Fruit fly (Drosophila melanogaster) whole organism, embryonic: ENCODE measurements around the gene da.

Experiments used
- Atf3 ChIP-seq: fragments of 200-800 bp; sonication (Bioruptor generic); optimal IDR thresholded peaks from 3 replicates; lab custom pipeline; 2016; ENCODE audit warnings: missing biosample characterization, missing genetic modification characterization
- CG11504 ChIP-seq: fragments of 200-800 bp; sonication (Bioruptor generic); optimal IDR thresholded peaks from 3 replicates; lab custom pipeline; 2019; ENCODE audit warnings: missing biosample characterization, mild to moderate bottlenecking, missing genetic modification characterization, moderate library complexity
- CG12071 ChIP-seq: fragments of 200-800 bp; sonication (Bioruptor generic); optimal IDR thresholded peaks from 3 replicates; lab custom pipeline; 2018; ENCODE audit warnings: missing biosample characterization, mild to moderate bottlenecking, missing genetic modification characterization
- CG13424 ChIP-seq: fragments of 200-800 bp; sonication (Bioruptor generic); optimal IDR thresholded peaks from 2 replicates; lab custom pipeline; 2019; ENCODE audit warnings: missing biosample characterization, mild to moderate bottlenecking, missing genetic modification characterization, moderate library complexity
- CG1603 ChIP-seq: fragments of 200-800 bp; sonication (Bioruptor generic); optimal IDR thresholded peaks from 2 replicates; lab custom pipeline; 2019; ENCODE audit warnings: missing biosample characterization, mild to moderate bottlenecking, missing genetic modification characterization, moderate library complexity
- CG18011 ChIP-seq: fragments of 200-800 bp; sonication (Bioruptor generic); optimal IDR thresholded peaks from 2 replicates; lab custom pipeline; 2017; ENCODE audit warnings: missing biosample characterization, missing genetic modification characterization, mild to moderate bottlenecking, moderate library complexity, missing genotype
- CG18599 ChIP-seq: fragments of 200-800 bp; sonication (Bioruptor generic); optimal IDR thresholded peaks from 3 replicates; lab custom pipeline; 2017; ENCODE audit warnings: missing biosample characterization, missing genetic modification characterization, mild to moderate bottlenecking, moderate library complexity, missing genetic modification reagents
- CG31365 ChIP-seq: fragments of 200-800 bp; sonication (Bioruptor generic); optimal IDR thresholded peaks from 2 replicates; lab custom pipeline; 2018; ENCODE audit warnings: missing biosample characterization, mild to moderate bottlenecking, missing genetic modification characterization
- CG3281 ChIP-seq: fragments of 200-800 bp; sonication (Bioruptor generic); optimal IDR thresholded peaks from 3 replicates; lab custom pipeline; 2017; ENCODE audit warnings: missing biosample characterization, mild to moderate bottlenecking, missing genetic modification characterization
- CG4328 ChIP-seq: fragments of 200-800 bp; sonication (Bioruptor generic); optimal IDR thresholded peaks from 3 replicates; lab custom pipeline; 2017; ENCODE audit warnings: missing biosample characterization, missing genetic modification reagents, missing genetic modification characterization
- CG6654 ChIP-seq: fragments of 200-800 bp; sonication (Bioruptor generic); optimal IDR thresholded peaks from 2 replicates; lab custom pipeline; 2017; ENCODE audit warnings: missing biosample characterization, mild to moderate bottlenecking, missing genetic modification characterization
- CG6765 ChIP-seq: fragments of 200-800 bp; sonication (Bioruptor generic); optimal IDR thresholded peaks from 3 replicates; lab custom pipeline; 2017; ENCODE audit warnings: missing biosample characterization, mild to moderate bottlenecking, missing genetic modification characterization
- CG8359 ChIP-seq: fragments of 200-800 bp; sonication (Bioruptor generic); optimal IDR thresholded peaks from 2 replicates; lab custom pipeline; 2017; ENCODE audit warnings: missing biosample characterization, mild to moderate bottlenecking, missing genetic modification characterization, borderline replicate concordance
- Dad ChIP-seq: fragments of 200-800 bp; sonication (Bioruptor generic); optimal IDR thresholded peaks from 3 replicates; lab custom pipeline; 2016; ENCODE audit warnings: missing biosample characterization, missing genetic modification characterization
- Dp ChIP-seq: fragments of 200-800 bp; sonication (Bioruptor generic); optimal IDR thresholded peaks from 2 replicates; lab custom pipeline; 2018; ENCODE audit warnings: missing biosample characterization, mild to moderate bottlenecking, missing genetic modification characterization, moderate library complexity
- HLH54F ChIP-seq: fragments of 200-800 bp; sonication (Bioruptor generic); optimal IDR thresholded peaks from 3 replicates; lab custom pipeline; 2016; ENCODE audit warnings: missing biosample characterization, missing genetic modification characterization
- Hr39 ChIP-seq: fragments of >200 bp; optimal IDR thresholded peaks from 2 replicates; lab custom pipeline; 2017
- MESR4 ChIP-seq: fragments of 200-800 bp; sonication (Bioruptor generic); optimal IDR thresholded peaks from 2 replicates; lab custom pipeline; 2018; ENCODE audit warnings: missing biosample characterization, mild to moderate bottlenecking, missing genetic modification characterization, moderate library complexity
- Meics ChIP-seq: fragments of 200-800 bp; sonication (Bioruptor generic); optimal IDR thresholded peaks from 2 replicates; lab custom pipeline; 2017; ENCODE audit warnings: missing biosample characterization, mild to moderate bottlenecking, missing genetic modification characterization
- Nf-YC ChIP-seq: fragments of 200-800 bp; optimal IDR thresholded peaks from 3 replicates; lab custom pipeline; 2019; ENCODE audit warnings: missing biosample characterization, mild to moderate bottlenecking, missing genetic modification characterization, moderate library complexity
- NfI ChIP-seq: fragments of 200-800 bp; sonication (Bioruptor generic); optimal IDR thresholded peaks from 3 replicates; lab custom pipeline; 2018; ENCODE audit warnings: missing biosample characterization, mild to moderate bottlenecking, missing genetic modification characterization, moderate library complexity
- Oli ChIP-seq: fragments of 200-800 bp; sonication (Bioruptor generic); optimal IDR thresholded peaks from 2 replicates; lab custom pipeline; 2018; ENCODE audit warnings: missing biosample characterization, mild to moderate bottlenecking, missing genetic modification characterization, moderate library complexity
- Sox102F ChIP-seq: fragments of 200-800 bp; sonication (Bioruptor generic); optimal IDR thresholded peaks from 2 replicates; lab custom pipeline; 2018; ENCODE audit warnings: missing biosample characterization, mild to moderate bottlenecking, missing genetic modification characterization, moderate library complexity
- Trl ChIP-seq, 3 experiments: fragments of >200 bp in 2 of 3; fragments of 200-800 bp in 1 of 3; sonication (Bioruptor generic) in 1 of 3; optimal IDR thresholded peaks; 2 replicates in 1 of 3; 3 replicates in 2 of 3; lab custom pipeline; 2016 to 2017; ENCODE audit warnings: missing biosample characterization in 1 of 3, missing genetic modification characterization in 1 of 3
- amos ChIP-seq: fragments of 200-800 bp; sonication (Bioruptor generic); IDR thresholded peaks from 2 replicates; pipeline ENCODE4 v1.3.6; 2022; ENCODE audit warnings: missing biosample characterization, missing genetic modification characterization; ENCODE audit not compliant: partially characterized antibody
- bab2 ChIP-seq: fragments of 200-800 bp; sonication (Bioruptor generic); optimal IDR thresholded peaks from 2 replicates; lab custom pipeline; 2016; ENCODE audit warnings: missing biosample characterization, missing genetic modification characterization
- bcd ChIP-seq: fragments of 200-800 bp; sonication (Bioruptor generic); optimal IDR thresholded peaks from 2 replicates; lab custom pipeline; 2017; ENCODE audit warnings: missing biosample characterization, mild to moderate bottlenecking, missing genetic modification characterization
- bigmax ChIP-seq: fragments of 200-800 bp; sonication (Bioruptor generic); optimal IDR thresholded peaks from 2 replicates; lab custom pipeline; 2018; ENCODE audit warnings: missing biosample characterization, mild to moderate bottlenecking, missing genetic modification characterization
- bowl ChIP-seq: fragments of 200-800 bp; sonication (Bioruptor generic); IDR thresholded peaks from 2 replicates; pipeline ENCODE4 v1.3.6; 2022; ENCODE audit warnings: missing biosample characterization, missing genetic modification characterization
- caup ChIP-seq: fragments of 200-800 bp; sonication (Bioruptor generic); optimal IDR thresholded peaks from 3 replicates; lab custom pipeline; 2017; ENCODE audit warnings: missing biosample characterization, mild to moderate bottlenecking, missing genetic modification characterization, moderate library complexity; ENCODE audit not compliant: severe bottlenecking
- chinmo ChIP-seq: fragments of 200-800 bp; sonication (Bioruptor generic); IDR thresholded peaks from 4 replicates; pipeline ENCODE4 v1.3.6; 2022; ENCODE audit warnings: missing biosample characterization, missing genetic modification characterization; ENCODE audit not compliant: partially characterized antibody
- dimm ChIP-seq: fragments of 200-800 bp; sonication (Bioruptor generic); IDR thresholded peaks from 2 replicates; pipeline ENCODE4 v1.3.6; 2022; ENCODE audit warnings: missing biosample characterization, missing genetic modification characterization
- eyg ChIP-seq: fragments of 200-800 bp; sonication (Bioruptor generic); optimal IDR thresholded peaks from 3 replicates; lab custom pipeline; 2016; ENCODE audit warnings: missing biosample characterization, missing genetic modification characterization
- fd3F ChIP-seq: fragments of 200-800 bp; sonication (Bioruptor generic); optimal IDR thresholded peaks from 2 replicates; lab custom pipeline; 2018; ENCODE audit warnings: missing biosample characterization, mild to moderate bottlenecking, missing genetic modification characterization, moderate library complexity
- fd96Cb ChIP-seq: fragments of 200-800 bp; sonication (Bioruptor generic); optimal IDR thresholded peaks from 2 replicates; lab custom pipeline; 2018; ENCODE audit warnings: missing biosample characterization, mild to moderate bottlenecking, missing genetic modification characterization, moderate library complexity
- gsb-n ChIP-seq: fragments of 200-800 bp; sonication (Bioruptor generic); optimal IDR thresholded peaks from 3 replicates; lab custom pipeline; 2018; ENCODE audit warnings: missing biosample characterization, mild to moderate bottlenecking, missing genetic modification characterization
- h ChIP-seq: fragments of >200 bp; optimal IDR thresholded peaks from 2 replicates; lab custom pipeline; 2017
- hth ChIP-seq: fragments of >200 bp; optimal IDR thresholded peaks from 2 replicates; lab custom pipeline; 2017; ENCODE audit warnings: inconsistent platforms
- kay ChIP-seq: fragments of 200-800 bp; sonication (Bioruptor generic); optimal IDR thresholded peaks from 2 replicates; lab custom pipeline; 2016; ENCODE audit warnings: missing biosample characterization, missing genetic modification characterization
- kni ChIP-seq: fragments of 200-800 bp; sonication (Bioruptor generic); optimal IDR thresholded peaks from 3 replicates; lab custom pipeline; 2017; ENCODE audit warnings: mild to moderate bottlenecking, missing biosample characterization, missing genetic modification reagents, missing genetic modification characterization
- lov ChIP-seq, 2 experiments: fragments of 200-800 bp in 1 of 2; fragments of >200 bp in 1 of 2; sonication (Bioruptor generic) in 1 of 2; IDR thresholded peaks in 1 of 2; optimal IDR thresholded peaks in 1 of 2; 2 replicates in 1 of 2; 3 replicates in 1 of 2; pipeline versions ENCODE4 v1.3.6 to Lab custom; 2017 to 2022; ENCODE audit warnings: missing biosample characterization in 1 of 2, missing genetic modification characterization in 1 of 2
- nerfin-2 ChIP-seq: fragments of 200-800 bp; sonication (Bioruptor generic); IDR thresholded peaks from 2 replicates; pipeline ENCODE4 v1.3.6; 2022; ENCODE audit warnings: missing biosample characterization, missing genetic modification characterization; ENCODE audit not compliant: partially characterized antibody
- tap ChIP-seq: fragments of 200-800 bp; optimal IDR thresholded peaks from 3 replicates; lab custom pipeline; 2019; ENCODE audit warnings: missing biosample characterization, mild to moderate bottlenecking, missing genetic modification characterization, moderate library complexity
- trh ChIP-seq: fragments of 200-800 bp; sonication (Bioruptor generic); optimal IDR thresholded peaks from 2 replicates; lab custom pipeline; 2016; ENCODE audit warnings: missing biosample characterization, missing genetic modification characterization
- wdn ChIP-seq: fragments of 200-800 bp; sonication (Bioruptor generic); IDR thresholded peaks from 2 replicates; pipeline ENCODE4 v1.3.6; 2022; ENCODE audit warnings: missing biosample characterization, missing genetic modification characterization
- zen2 ChIP-seq: fragments of 200-800 bp; sonication (Bioruptor generic); IDR thresholded peaks from 3 replicates; pipeline ENCODE4 v1.3.6; 2022; ENCODE audit warnings: missing biosample characterization, missing genetic modification characterization; ENCODE audit not compliant: partially characterized antibody
- zfh1 ChIP-seq: fragments of 200-800 bp; sonication (Bioruptor generic); IDR thresholded peaks from 3 replicates; pipeline ENCODE4 v1.3.6; 2022; ENCODE audit warnings: missing biosample characterization, missing genetic modification characterization

Gene da

dm6 chr2L:10387869-10388726, at the start of gene da (continued):
- TF ChIP-seq Dad (GFP tag; lab: Kevin White, UChicago) (peak; percentile 45), h (lab: Kevin White, UChicago) (no peak), CG1603 (tag; lab: Kevin White, UChicago) (peak; percentile 97), lov (optimal IDR thresholded peaks at IDR 0.05; lab: Kevin White, UChicago) (no peak), lov (GFP tag; IDR thresholded peaks at IDR 0.05; lab: Robert Waterston, UW) (peak; percentile 64; the same call in 1 of the 3 replicates), bab2 (GFP tag; lab: Kevin White, UChicago) (no peak), CG6654 (GFP tag; lab: Kevin White, UChicago) (no peak), Sox102F (GFP tag; lab: Kevin White, UChicago) (no peak), gsb-n (tag; lab: Kevin White, UChicago) (peak; percentile 31), Hr39 (lab: Kevin White, UChicago) (no peak), Atf3 (GFP tag; lab: Kevin White, UChicago) (peak; percentile 72), kay (GFP tag; lab: Kevin White, UChicago) (peak; percentile 95), CG11504 (tag; lab: Kevin White, UChicago) (peak; percentile 72), caup (GFP tag; lab: Kevin White, UChicago) (peak; percentile 69), bowl (no peak), Dp (GFP tag; lab: Kevin White, UChicago) (peak; percentile 14), kni (GFP tag; lab: Kevin White, UChicago) (no peak), trh (GFP tag; lab: Kevin White, UChicago) (no peak), bigmax (GFP tag; lab: Kevin White, UChicago) (peak; percentile 32), fd96Cb (tag; lab: Kevin White, UChicago) (peak; percentile 64), amos (GFP tag; lab: Robert Waterston, UW) (peak; percentile 66; the same call in 1 of the 2 replicates), CG4328 (no peak), dimm (GFP tag; lab: Robert Waterston, UW) (no peak), fd3F (peak; percentile 35), CG13424 (peak; percentile 64), Meics (GFP tag; lab: Kevin White, UChicago) (peak; percentile 61), wdn (GFP tag; lab: Robert Waterston, UW) (peak; percentile 29; the same call in 1 of the 2 replicates), CG3281 (GFP tag; lab: Kevin White, UChicago) (peak; percentile 10), CG18599 (peak; percentile 45), zen2 (GFP tag; lab: Robert Waterston, UW) (no peak), hth (lab: Kevin White, UChicago) (no peak), CG31365 (tag; lab: Kevin White, UChicago) (no peak), CG18011 (peak; percentile 20), CG12071 (GFP tag; lab: Kevin White, UChicago) (no peak), eyg (GFP tag; lab: Kevin White, UChicago) (no peak), Nf-YC (tag; lab: Kevin White, UChicago) (peak; percentile 52), tap (tag; lab: Kevin White, UChicago) (peak; percentile 60), CG8359 (GFP tag; lab: Kevin White, UChicago) (no peak), Trl (optimal IDR thresholded peaks at IDR 0.05; lab: Kevin White, UChicago) (no peak), Trl (GFP tag; optimal IDR thresholded peaks at IDR 0.05; lab: Kevin White, UChicago) (peak; percentile 47), NfI (GFP tag; lab: Kevin White, UChicago) (peak; percentile 75), zfh1 (GFP tag; lab: Robert Waterston, UW) (peak; percentile 40; the same call in 1 of the 3 replicates), nerfin-2 (GFP tag; lab: Robert Waterston, UW) (peak; percentile 65), chinmo (GFP tag; lab: Robert Waterston, UW) (0 out of 4 replicates have a peak, but pooled peaks have one; percentile 52), MESR4 (GFP tag; lab: Kevin White, UChicago) (peak; percentile 91), Oli (tag; lab: Kevin White, UChicago) (no peak), bcd (GFP tag; lab: Kevin White, UChicago) (peak; percentile 58), CG6765 (GFP tag; lab: Kevin White, UChicago) (peak; percentile 25), HLH54F (GFP tag; lab: Kevin White, UChicago) (peak; percentile 65)
